Worm (Caenorhabditis elegans): ENCODE data around the gene dnsn-1.

- no peak for TF ChIP-seq hmbx-1 (tag; optimal IDR thresholded peaks at IDR 0.05)
- TF ChIP-seq F13C5.2 (tag; optimal IDR thresholded peaks at IDR 0.05), result no peak
- TF ChIP-seq hmg-4 (GFP tag; optimal IDR thresholded peaks at IDR 0.05), result no peak
- no peak for TF ChIP-seq pes-1 (GFP tag; IDR thresholded peaks at IDR 0.05)
- TF ChIP-seq ama-1 (optimal IDR thresholded peaks at IDR 0.05), result no peak
- TF ChIP-seq ets-7 (tag; optimal IDR thresholded peaks at IDR 0.05), result no peak
- TF ChIP-seq hnd-1 (tag; optimal IDR thresholded peaks at IDR 0.05), result no peak
- TF ChIP-seq flt-1 (GFP tag; IDR thresholded peaks at IDR 0.05), result no peak
- no peak for TF ChIP-seq tbx-37 (GFP tag; conservative IDR thresholded peaks at IDR 0.05)
- TF ChIP-seq ceh-13 (GFP tag; optimal IDR thresholded peaks at IDR 0.05), result no peak
- TF ChIP-seq tbx-11 (GFP tag; IDR thresholded peaks at IDR 0.05), result no peak
- no peak for TF ChIP-seq tra-4 (tag; optimal IDR thresholded peaks at IDR 0.05)
- no peak for TF ChIP-seq aly-1 (tag; optimal IDR thresholded peaks at IDR 0.05)
- no peak for TF ChIP-seq ceh-36 (tag; optimal IDR thresholded peaks at IDR 0.05)
Measured at ce11 chrII:379935-380334, 30.8 kb downstream of the dnsn-1 start, which contains the start of gene C03H5.7.
